Worm (Caenorhabditis elegans) whole organism, young adult: Measurements from ENCODE around the gene gbh-2.

Experiments used
- B0035.1 ChIP-seq: sonication (generic microtip); optimal IDR thresholded peaks from 2 replicates; lab custom pipeline; 2016; ENCODE audit warnings: missing genetic modification characterization, mild to moderate bottlenecking, missing compliant biosample characterization, missing genotype, missing genetic modification reagents
- B0261.1 ChIP-seq: sonication (generic microtip); optimal IDR thresholded peaks from 2 replicates; lab custom pipeline; 2016; ENCODE audit warnings: mild to moderate bottlenecking, missing genetic modification characterization, moderate library complexity, missing compliant biosample characterization
- D2030.7 ChIP-seq: fragments of 200-800 bp; sonication (Bioruptor generic); IDR thresholded peaks from 2 replicates; pipeline ENCODE4 v1.3.6; 2022; ENCODE audit warnings: missing genetic modification reagents, missing genetic modification characterization, missing compliant biosample characterization
- F22D6.2 ChIP-seq: sonication (generic microtip); optimal IDR thresholded peaks from 2 replicates; lab custom pipeline; 2016; ENCODE audit warnings: mild to moderate bottlenecking, missing genetic modification characterization, missing compliant biosample characterization
- F23B12.7 ChIP-seq: sonication (generic microtip); optimal IDR thresholded peaks from 2 replicates; lab custom pipeline; 2017; ENCODE audit warnings: missing genetic modification characterization, mild to moderate bottlenecking, missing compliant biosample characterization, antibody characterized with exemption, moderate library complexity; ENCODE audit not compliant: insufficient read depth
- F52B5.7 ChIP-seq: sonication (generic microtip); optimal IDR thresholded peaks from 2 replicates; lab custom pipeline; 2016; ENCODE audit warnings: mild to moderate bottlenecking, missing genetic modification characterization, missing compliant biosample characterization
- K12H6.12 ChIP-seq: fragments of 200-800 bp; sonication (Bioruptor generic); optimal IDR thresholded peaks from 2 replicates; lab custom pipeline; 2018; ENCODE audit warnings: mild to moderate bottlenecking, missing genetic modification characterization, missing compliant biosample characterization
- akir-1 ChIP-seq: fragments of 200-800 bp; sonication (Bioruptor generic); optimal IDR thresholded peaks from 2 replicates; lab custom pipeline; 2018; ENCODE audit warnings: mild to moderate bottlenecking, missing genetic modification characterization, moderate library complexity, missing compliant biosample characterization
- aptf-3 ChIP-seq: fragments of 200-800 bp; sonication (Bioruptor generic); IDR thresholded peaks from 2 replicates; pipeline ENCODE4 v1.3.6; 2022; ENCODE audit warnings: missing genetic modification characterization, missing compliant biosample characterization
- atf-7 ChIP-seq: sonication (generic microtip); optimal IDR thresholded peaks from 2 replicates; lab custom pipeline; 2017; ENCODE audit warnings: mild to moderate bottlenecking, missing genetic modification characterization, missing compliant biosample characterization
- athp-1 ChIP-seq: sonication (generic microtip); optimal IDR thresholded peaks from 2 replicates; lab custom pipeline; 2017; ENCODE audit warnings: mild to moderate bottlenecking, missing genetic modification characterization, missing compliant biosample characterization
- attf-3 ChIP-seq: fragments of 200-800 bp; sonication (Bioruptor generic); conservative IDR thresholded peaks from 2 replicates; pipeline ENCODE4 v1.3.6; 2022; ENCODE audit warnings: missing genetic modification reagents, missing genetic modification characterization, missing compliant biosample characterization
- attf-5 ChIP-seq: fragments of 200-800 bp; sonication (Bioruptor generic); optimal IDR thresholded peaks from 2 replicates; lab custom pipeline; 2018; ENCODE audit warnings: mild to moderate bottlenecking, missing genetic modification characterization, missing compliant biosample characterization
- cebp-1 ChIP-seq, 2 experiments: fragments of 200-800 bp in 1 of 2; sonication (Bioruptor generic) in 1 of 2; sonication (generic microtip) in 1 of 2; IDR thresholded peaks in 1 of 2; optimal IDR thresholded peaks in 1 of 2; 2 replicates each; pipeline versions ENCODE4 v1.3.6 to Lab custom; 2017 to 2022; ENCODE audit warnings: missing compliant biosample characterization in 2 of 2, missing genetic modification characterization in 2 of 2, mild to moderate bottlenecking in 1 of 2, missing genetic modification reagents in 1 of 2, moderate library complexity in 1 of 2
- ceh-58 ChIP-seq: fragments of 200-800 bp; sonication (Bioruptor generic); IDR thresholded peaks from 2 replicates; pipeline ENCODE4 v1.3.6; 2022; ENCODE audit warnings: missing genetic modification characterization, missing compliant biosample characterization
- ceh-79 ChIP-seq: sonication (generic microtip); optimal IDR thresholded peaks from 2 replicates; lab custom pipeline; 2017; ENCODE audit warnings: mild to moderate bottlenecking, missing genetic modification characterization, missing compliant biosample characterization
- die-1 ChIP-seq: sonication (generic microtip); optimal IDR thresholded peaks from 2 replicates; lab custom pipeline; 2016; ENCODE audit warnings: missing genotype, mild to moderate bottlenecking, missing genetic modification characterization, missing compliant biosample characterization
- dox-1 ChIP-seq: fragments of 200-800 bp; sonication (Bioruptor generic); IDR thresholded peaks from 2 replicates; pipeline ENCODE4 v1.3.6; 2022; ENCODE audit warnings: missing genetic modification reagents, missing genetic modification characterization, missing compliant biosample characterization
- dpff-1 ChIP-seq: sonication (generic microtip); optimal IDR thresholded peaks from 2 replicates; lab custom pipeline; 2017; ENCODE audit warnings: mild to moderate bottlenecking, missing genetic modification characterization, missing compliant biosample characterization
- dpl-1 ChIP-seq: fragments of 150-350 bp; optimal IDR thresholded peaks from 2 replicates; lab custom pipeline; 2014; ENCODE audit warnings: missing biosample characterization, missing genetic modification reagents, missing genetic modification characterization
- him-1 ChIP-seq: sonication (generic microtip); optimal IDR thresholded peaks from 2 replicates; lab custom pipeline; 2016; ENCODE audit warnings: missing genotype, missing genetic modification reagents, missing genetic modification characterization, missing compliant biosample characterization
- hlh-26 ChIP-seq: fragments of 200-800 bp; sonication (Bioruptor generic); conservative IDR thresholded peaks from 2 replicates; pipeline ENCODE4 v1.3.6; 2022; ENCODE audit warnings: missing genetic modification reagents, missing genetic modification characterization, missing compliant biosample characterization
- hmg-20 ChIP-seq: fragments of 200-800 bp; sonication (Bioruptor generic); IDR thresholded peaks from 2 replicates; pipeline ENCODE4 v1.3.6; 2022; ENCODE audit warnings: missing genetic modification reagents, missing genetic modification characterization, missing compliant biosample characterization
- hrde-1 ChIP-seq: sonication (generic microtip); optimal IDR thresholded peaks from 2 replicates; lab custom pipeline; 2016; ENCODE audit warnings: missing genetic modification characterization, mild to moderate bottlenecking, missing compliant biosample characterization, moderate library complexity, missing genotype, missing genetic modification reagents, borderline replicate concordance
- let-526 ChIP-seq: fragments of 200-800 bp; sonication (Bioruptor generic); IDR thresholded peaks from 2 replicates; pipeline ENCODE4 v1.3.6; 2022; ENCODE audit warnings: missing genetic modification reagents, missing genetic modification characterization, missing compliant biosample characterization
- lin-54 ChIP-seq: fragments of 200-800 bp; sonication (Bioruptor generic); optimal IDR thresholded peaks from 2 replicates; lab custom pipeline; 2018; ENCODE audit warnings: mild to moderate bottlenecking, missing genetic modification characterization, missing compliant biosample characterization
- lsl-1 ChIP-seq: fragments of 200-800 bp; sonication (Bioruptor generic); optimal IDR thresholded peaks from 2 replicates; lab custom pipeline; 2018; ENCODE audit warnings: mild to moderate bottlenecking, missing genetic modification characterization, moderate library complexity, missing compliant biosample characterization
- lsy-27 ChIP-seq: sonication (generic microtip); optimal IDR thresholded peaks from 2 replicates; lab custom pipeline; 2017; ENCODE audit warnings: missing genetic modification characterization, mild to moderate bottlenecking, missing compliant biosample characterization, antibody characterized with exemption, missing genotype, borderline replicate concordance; ENCODE audit not compliant: insufficient read depth
- madf-6 ChIP-seq: fragments of 200-800 bp; sonication (Bioruptor generic); IDR thresholded peaks from 2 replicates; pipeline ENCODE4 v1.3.6; 2022; ENCODE audit warnings: missing genetic modification reagents, missing genetic modification characterization, missing compliant biosample characterization
- mcd-1 ChIP-seq: fragments of 200-800 bp; sonication (Bioruptor generic); IDR thresholded peaks from 2 replicates; pipeline ENCODE4 v1.3.6; 2022; ENCODE audit warnings: missing genetic modification reagents, missing genetic modification characterization, missing compliant biosample characterization
- mxl-1 ChIP-seq: sonication (generic microtip); optimal IDR thresholded peaks from 2 replicates; lab custom pipeline; 2016; ENCODE audit warnings: missing genetic modification characterization, missing compliant biosample characterization
- nfya-1 ChIP-seq: sonication (generic microtip); optimal IDR thresholded peaks from 2 replicates; lab custom pipeline; 2017; ENCODE audit warnings: antibody characterized with exemption, missing compliant biosample characterization, missing genetic modification characterization, borderline replicate concordance; ENCODE audit not compliant: insufficient read depth
- nhr-120 ChIP-seq: fragments of 200-800 bp; sonication (Bioruptor generic); IDR thresholded peaks from 2 replicates; pipeline ENCODE4 v1.3.6; 2022; ENCODE audit warnings: missing genetic modification characterization, missing compliant biosample characterization
- nhr-179 ChIP-seq: sonication (generic microtip); optimal IDR thresholded peaks from 2 replicates; lab custom pipeline; 2016; ENCODE audit warnings: mild to moderate bottlenecking, missing genetic modification characterization, missing compliant biosample characterization
- pha-4 ChIP-seq: fragments of 150-350 bp; sonication (generic microtip); optimal IDR thresholded peaks from 2 replicates; lab custom pipeline; 2014; ENCODE audit warnings: missing biosample characterization, missing genetic modification reagents, missing genetic modification characterization
- rcor-1 ChIP-seq: fragments of 200-800 bp; sonication (Bioruptor generic); IDR thresholded peaks from 2 replicates; pipeline ENCODE4 v1.3.6; 2022; ENCODE audit warnings: missing genetic modification reagents, missing genetic modification characterization, missing compliant biosample characterization
- snpc-1.3 ChIP-seq: sonication (generic microtip); optimal IDR thresholded peaks from 2 replicates; lab custom pipeline; 2017; ENCODE audit warnings: missing genetic modification characterization, mild to moderate bottlenecking, missing compliant biosample characterization, antibody characterized with exemption, moderate library complexity, missing genotype, missing genetic modification reagents; ENCODE audit not compliant: insufficient read depth
- snpc-4 ChIP-seq, 5 experiments: fragments of 150-350 bp in 1 of 5; sonication (generic microtip) in 4 of 5; optimal IDR thresholded peaks; 2 replicates each; lab custom pipeline; 2014 to 2018; ENCODE audit warnings: missing genetic modification characterization in 5 of 5, missing biosample characterization in 3 of 5, antibody characterized with exemption in 2 of 5, mild to moderate bottlenecking in 2 of 5, missing compliant biosample characterization in 2 of 5, missing genotype in 2 of 5, moderate library complexity in 2 of 5, missing genetic modification reagents in 1 of 5
- somi-1 ChIP-seq: fragments of 200-800 bp; sonication (Bioruptor generic); optimal IDR thresholded peaks from 2 replicates; lab custom pipeline; 2018; ENCODE audit warnings: mild to moderate bottlenecking, missing genetic modification characterization, missing compliant biosample characterization
- ztf-3 ChIP-seq: fragments of 200-800 bp; sonication (Bioruptor generic); optimal IDR thresholded peaks from 2 replicates; lab custom pipeline; 2018; ENCODE audit warnings: mild to moderate bottlenecking, missing genetic modification characterization, missing compliant biosample characterization
- ztf-6 ChIP-seq: fragments of 200-800 bp; sonication (Bioruptor generic); IDR thresholded peaks from 2 replicates; pipeline ENCODE4 v1.3.6; 2022; ENCODE audit warnings: missing genetic modification reagents, missing genetic modification characterization, missing compliant biosample characterization

gbh-2 gene

DNA sequence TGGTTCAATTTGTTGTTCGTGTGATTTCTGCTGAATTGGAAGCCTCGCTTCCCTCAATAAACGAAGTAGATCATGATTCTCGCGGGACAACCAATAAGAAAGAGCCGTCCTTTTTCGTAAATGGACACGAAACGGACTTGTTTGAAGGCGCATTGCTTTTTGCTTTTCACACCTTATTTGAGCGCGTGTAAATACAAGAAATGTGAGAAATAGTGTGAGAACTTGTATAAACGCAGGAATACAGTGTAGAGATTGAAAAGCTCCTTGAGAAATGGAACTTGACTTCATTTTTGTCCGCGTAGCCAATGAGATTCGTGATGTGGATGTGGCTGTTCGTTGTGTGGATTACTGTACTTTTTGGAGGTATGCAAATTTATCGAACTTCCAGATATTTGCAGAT, 34.9 kb downstream of the gbh-2 start, which contains the start of gene cht-2:
cht-2 (plus strand) TSS at position 301 of the 400 bp plus-strand sequence.
- TF ChIP-seq B0261.1 (tag; lab: Kevin White, UChicago) (no peak), dox-1 (GFP tag; lab: Robert Waterston, UW) (no peak), attf-3 (GFP tag; lab: Robert Waterston, UW) (no peak), mxl-1 (tag; lab: Kevin White, UChicago) (no peak), hlh-26 (GFP tag; lab: Robert Waterston, UW) (no peak), dpl-1 (GFP tag; lab: Kevin White, UChicago) (no peak), rcor-1 (GFP tag; lab: Robert Waterston, UW) (no peak), atf-7 (tag; lab: Kevin White, UChicago) (no peak), pha-4 (no peak), him-1 (tag; lab: Kevin White, UChicago) (no peak), K12H6.12 (tag; lab: Kevin White, UChicago) (no peak), dpff-1 (tag; lab: Kevin White, UChicago) (no peak), die-1 (tag; lab: Kevin White, UChicago) (no peak), let-526 (GFP tag; lab: Robert Waterston, UW) (no peak), ceh-79 (tag; lab: Kevin White, UChicago) (no peak), ceh-58 (GFP tag; lab: Robert Waterston, UW) (no peak), snpc-4 (GFP tag; optimal IDR thresholded peaks at IDR 0.05; lab: Kevin White, UChicago) (no peak), snpc-4 (tag; optimal IDR thresholded peaks at IDR 0.05; lab: Kevin White, UChicago) (no peak), attf-5 (no peak)

DNA sequence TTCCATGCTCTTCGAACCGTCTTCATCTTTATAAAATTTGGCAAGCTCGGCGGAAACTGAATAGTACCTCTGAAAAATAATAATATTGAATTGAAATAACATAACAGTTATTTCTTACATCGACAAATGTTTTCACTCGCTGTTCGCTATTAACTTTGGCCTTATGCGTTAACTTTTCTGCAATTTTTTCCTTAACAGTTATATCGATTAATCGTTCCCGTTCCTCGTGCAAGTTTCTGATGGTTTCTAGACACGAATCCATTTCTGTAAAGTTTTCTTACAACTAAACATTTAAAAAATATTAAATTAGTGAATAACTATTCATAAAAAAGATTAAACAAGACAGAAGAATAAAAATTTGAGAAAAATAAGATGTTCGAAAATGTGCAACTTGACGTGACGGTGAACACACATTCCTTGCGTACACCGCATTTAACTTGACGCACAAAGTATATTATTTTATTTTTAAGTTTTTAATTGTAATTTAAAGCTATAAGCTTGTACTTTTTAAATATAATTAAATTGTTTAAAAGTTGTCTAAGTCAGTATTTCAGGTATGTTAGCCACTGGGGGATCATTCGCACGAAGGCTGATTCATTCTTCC, 39.6 kb downstream of the gbh-2 start, which contains the start of the genes prp-9 and mrps-18B:
prp-9 (minus strand) TSS at position 264 of the 604 bp plus-strand sequence.
mrps-18B (plus strand) TSS at position 549 of the 604 bp plus-strand sequence.
- TF ChIP-seq attf-5 (peak; percentile 33), F23B12.7 (peak; percentile 27), lsl-1 (GFP tag; lab: Kevin White, UChicago) (peak; percentile 34), lsy-27 (no peak), mcd-1 (GFP tag; lab: Robert Waterston, UW) (0 out of 2 replicates have a peak, but pooled peaks have one; percentile 16), snpc-1.3 (tag; lab: Kevin White, UChicago) (peak; percentile 74), lin-54 (GFP tag; lab: Kevin White, UChicago) (peak; percentile 21), madf-6 (GFP tag; lab: Robert Waterston, UW) (peak; percentile 66; the same call in 1 of the 2 replicates), athp-1 (tag; lab: Kevin White, UChicago) (no peak), snpc-4 (GFP tag; optimal IDR thresholded peaks at IDR 0.05; lab: Kevin White, UChicago) (no peak), snpc-4 (tag; optimal IDR thresholded peaks at IDR 0.05; lab: Kevin White, UChicago) (peak in 1 of 4 experiments; percentile 13)
- TF ChIP-seq, all 124 proteins: peak for 8

DNA sequence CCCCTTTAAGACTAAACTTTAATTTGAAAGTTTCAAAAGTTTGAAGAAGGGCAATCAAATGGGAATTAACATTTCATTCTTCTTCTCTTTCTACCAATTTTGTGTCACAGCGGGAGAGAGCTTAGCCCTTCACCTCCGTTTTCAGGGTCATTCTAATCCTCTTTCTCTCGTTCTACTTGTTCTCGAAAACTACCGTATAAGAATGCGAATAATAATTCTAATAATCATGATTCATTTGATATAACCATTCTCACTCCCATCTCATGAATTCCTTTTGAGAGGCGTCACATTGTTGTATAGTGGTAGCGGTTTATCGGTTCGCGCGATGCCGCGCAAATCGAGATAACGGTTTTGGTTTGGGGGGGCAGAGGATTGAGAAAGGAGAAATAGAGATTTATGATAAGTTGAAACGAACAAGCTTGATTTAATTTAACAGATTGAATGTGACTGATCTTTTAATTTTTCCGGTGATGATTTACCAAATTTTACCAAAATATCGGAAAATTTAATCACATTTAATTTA, 43.6 kb downstream of the gbh-2 start:
- no peak for TF ChIP-seq nhr-179 (tag; lab: Kevin White, UChicago)
- TF ChIP-seq ztf-3 (GFP tag; lab: Kevin White, UChicago), result no peak
- no peak for TF ChIP-seq ztf-6 (GFP tag; lab: Robert Waterston, UW)
- TF ChIP-seq snpc-1.3 (tag; lab: Kevin White, UChicago), result no peak
- TF ChIP-seq aptf-3 (GFP tag; lab: Robert Waterston, UW), result no peak
- TF ChIP-seq hmg-20, result no peak
- no peak for TF ChIP-seq akir-1
- TF ChIP-seq B0035.1 (tag; lab: Kevin White, UChicago), result no peak
- no peak for TF ChIP-seq somi-1 (GFP tag; lab: Kevin White, UChicago)
- TF ChIP-seq nfya-1 (tag; lab: Kevin White, UChicago), result no peak
- TF ChIP-seq D2030.7 (GFP tag; lab: Robert Waterston, UW), result no peak
- no peak for TF ChIP-seq attf-5
- no peak for TF ChIP-seq cebp-1 (GFP tag; IDR thresholded peaks at IDR 0.05; lab: Robert Waterston, UW)
- TF ChIP-seq cebp-1 (tag; optimal IDR thresholded peaks at IDR 0.05; lab: Kevin White, UChicago), result no peak
- TF ChIP-seq hrde-1 (tag; lab: Kevin White, UChicago), result no peak
- no peak for TF ChIP-seq F52B5.7
- TF ChIP-seq snpc-4 (GFP tag; optimal IDR thresholded peaks at IDR 0.05; lab: Kevin White, UChicago), result no peak
- TF ChIP-seq snpc-4 (tag; optimal IDR thresholded peaks at IDR 0.05; lab: Kevin White, UChicago), result no peak
- TF ChIP-seq nhr-120 (GFP tag; lab: Robert Waterston, UW), result no peak
- no peak for TF ChIP-seq madf-6 (GFP tag; lab: Robert Waterston, UW)
- TF ChIP-seq F22D6.2 (tag; lab: Kevin White, UChicago), result no peak
